Worm (Caenorhabditis elegans) whole organism, mixed stage, embryonic: ENCODE measurements around the gene unc-78.

Source experiments
- M03D4.4 ChIP-seq: sonication (generic microtip); optimal IDR thresholded peaks from 2 replicates; lab custom pipeline; 2017; ENCODE audit warnings: mild to moderate bottlenecking, missing genetic modification characterization, missing compliant biosample characterization
- nhr-28 ChIP-seq: fragments of 150-350 bp; optimal IDR thresholded peaks from 2 replicates; lab custom pipeline; 2014; ENCODE audit warnings: missing biosample characterization, missing genetic modification characterization
- unc-62 ChIP-seq: fragments of 150-350 bp; optimal IDR thresholded peaks from 2 replicates; lab custom pipeline; 2014; ENCODE audit warnings: missing biosample characterization, missing genetic modification reagents, missing genetic modification characterization

DNA sequence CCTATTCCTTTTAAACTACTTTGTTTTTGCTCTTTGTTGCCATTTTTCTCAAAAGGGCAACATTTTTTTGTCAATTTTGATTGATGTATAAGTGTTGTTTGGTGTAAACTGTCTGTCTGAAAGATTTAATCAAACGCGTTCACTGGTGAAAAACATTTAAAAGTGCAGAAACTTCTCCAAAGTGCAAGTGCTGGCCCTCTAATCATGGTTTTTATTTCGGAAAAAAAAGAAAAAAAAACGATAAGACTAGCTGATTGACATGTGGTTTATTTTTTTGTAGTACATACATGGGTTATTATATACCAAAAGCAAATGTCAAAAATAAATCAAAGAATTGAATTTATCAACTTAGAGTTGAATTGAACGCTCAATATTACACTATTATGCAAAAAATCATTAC lies 49.0 kb downstream of the unc-78 start, which contains the start of gene dhs-26:
- TF ChIP-seq unc-62 (GFP tag; lab: Kevin White, UChicago): no peak
- no peak for TF ChIP-seq nhr-28 (tag; lab: Kevin White, UChicago)
- no peak for TF ChIP-seq M03D4.4 (tag; lab: Kevin White, UChicago)
